Worm (Caenorhabditis elegans) whole organism, L1 larva: ENCODE data around the gene wip-1.
A peak's percentile ranks its signal among the peaks of the same experiment; 100 is the strongest.

ENCODE experiments used
- C04F5.9 ChIP-seq: sonication (generic microtip); optimal IDR thresholded peaks from 2 replicates; lab custom pipeline; 2016; ENCODE audit warnings: missing genetic modification characterization, missing compliant biosample characterization
- F16B12.6 ChIP-seq: fragments of 150-350 bp; optimal IDR thresholded peaks from 2 replicates; lab custom pipeline; 2014; ENCODE audit warnings: missing biosample characterization, missing genetic modification characterization
- Y116A8C.19 ChIP-seq: sonication (generic microtip); optimal IDR thresholded peaks from 2 replicates; lab custom pipeline; 2016; ENCODE audit warnings: missing compliant biosample characterization, missing genetic modification characterization, borderline replicate concordance
- alr-1 ChIP-seq: fragments of 200-800 bp; sonication (Bioruptor generic); optimal IDR thresholded peaks from 2 replicates; lab custom pipeline; 2018; ENCODE audit warnings: borderline replicate concordance, mild to moderate bottlenecking, missing genetic modification characterization, missing compliant biosample characterization
- blmp-1 ChIP-seq: fragments of 150-350 bp; optimal IDR thresholded peaks from 2 replicates; lab custom pipeline; 2014; ENCODE audit warnings: missing biosample characterization, missing genetic modification characterization
- ceh-90 ChIP-seq: sonication (generic microtip); optimal IDR thresholded peaks from 2 replicates; lab custom pipeline; 2016; ENCODE audit warnings: missing genetic modification characterization, missing compliant biosample characterization
- ces-1 ChIP-seq: fragments of 150-350 bp; optimal IDR thresholded peaks from 2 replicates; lab custom pipeline; 2014; ENCODE audit warnings: missing biosample characterization, missing genetic modification reagents, missing genetic modification characterization
- efl-1 ChIP-seq, 4 experiments: fragments of 150-350 bp; optimal IDR thresholded peaks in 3 of 4; peaks in 1 of 4; 1 replicate in 1 of 4; 2 replicates in 3 of 4; lab custom pipeline; 2014; ENCODE audit warnings: missing biosample characterization in 2 of 4, missing genetic modification characterization in 2 of 4, missing genetic modification reagents in 2 of 4
- efl-3 ChIP-seq: fragments of 200-800 bp; sonication (Bioruptor generic); optimal IDR thresholded peaks from 2 replicates; lab custom pipeline; 2018; ENCODE audit warnings: mild to moderate bottlenecking, missing genetic modification characterization, missing compliant biosample characterization
- egl-13 ChIP-seq: sonication (generic microtip); optimal IDR thresholded peaks from 2 replicates; lab custom pipeline; 2016; ENCODE audit warnings: missing genotype, missing genetic modification reagents, missing genetic modification characterization, missing compliant biosample characterization
- egl-27 ChIP-seq, 2 experiments: fragments of 150-350 bp in 1 of 2; sonication (generic microtip); optimal IDR thresholded peaks; 3 replicates each; lab custom pipeline; 2017 to 2018; ENCODE audit warnings: missing biosample characterization in 2 of 2, missing genetic modification characterization in 2 of 2, missing genetic modification reagents in 2 of 2
- fkh-10 ChIP-seq: sonication (generic microtip); optimal IDR thresholded peaks from 2 replicates; lab custom pipeline; 2017; ENCODE audit warnings: missing biosample characterization, missing genetic modification reagents, missing genetic modification characterization
- fkh-8 ChIP-seq: sonication (generic microtip); optimal IDR thresholded peaks from 2 replicates; lab custom pipeline; 2016; ENCODE audit warnings: mild to moderate bottlenecking, missing genetic modification characterization, missing compliant biosample characterization
- fos-1 ChIP-seq: fragments of 150-350 bp; optimal IDR thresholded peaks from 2 replicates; lab custom pipeline; 2014; ENCODE audit warnings: missing biosample characterization, missing genetic modification characterization
- grh-1 ChIP-seq: fragments of 200-800 bp; sonication (Bioruptor generic); IDR thresholded peaks from 2 replicates; pipeline ENCODE4 v1.3.6; 2022; ENCODE audit warnings: missing genetic modification reagents, missing genetic modification characterization, missing compliant biosample characterization
- hlh-17 ChIP-seq: fragments of 200-800 bp; sonication (Bioruptor generic); optimal IDR thresholded peaks from 2 replicates; lab custom pipeline; 2018; ENCODE audit warnings: missing genetic modification characterization, mild to moderate bottlenecking, missing compliant biosample characterization, moderate library complexity, borderline replicate concordance
- hlh-4 ChIP-seq: sonication (generic microtip); optimal IDR thresholded peaks from 2 replicates; lab custom pipeline; 2016; ENCODE audit warnings: mild to moderate bottlenecking, missing genetic modification characterization, missing compliant biosample characterization
- lin-14 ChIP-seq: fragments of 200-800 bp; sonication (Bioruptor generic); optimal IDR thresholded peaks from 2 replicates; lab custom pipeline; 2018; ENCODE audit warnings: mild to moderate bottlenecking, missing genetic modification characterization, moderate library complexity, missing compliant biosample characterization
- lin-15B ChIP-seq: fragments of 150-350 bp; sonication (generic microtip); optimal IDR thresholded peaks from 3 replicates; lab custom pipeline; 2014; ENCODE audit warnings: missing biosample characterization, missing genetic modification characterization
- lir-3 ChIP-seq: sonication (generic microtip); optimal IDR thresholded peaks from 2 replicates; lab custom pipeline; 2016; ENCODE audit warnings: mild to moderate bottlenecking, missing genetic modification characterization, moderate library complexity, missing compliant biosample characterization; ENCODE audit not compliant: poor library complexity
- lsy-2 ChIP-seq, 2 experiments: fragments of 150-350 bp; optimal IDR thresholded peaks; 2 replicates each; lab custom pipeline; 2014; ENCODE audit warnings: missing biosample characterization in 2 of 2, missing genetic modification characterization in 2 of 2
- nhr-19 ChIP-seq: fragments of 200-800 bp; sonication (Bioruptor generic); conservative IDR thresholded peaks from 2 replicates; pipeline ENCODE4 v1.3.6; 2022; ENCODE audit warnings: missing genetic modification characterization, missing compliant biosample characterization
- nhr-237 ChIP-seq: fragments of 150-350 bp; optimal IDR thresholded peaks from 2 replicates; lab custom pipeline; 2014; ENCODE audit warnings: missing biosample characterization, missing genetic modification characterization
- nhr-84 ChIP-seq: sonication (generic microtip); optimal IDR thresholded peaks from 2 replicates; lab custom pipeline; 2017; ENCODE audit warnings: missing biosample characterization, missing genetic modification characterization
- nhr-85 ChIP-seq: sonication (generic microtip); peaks from one replicate; lab custom pipeline; 2016; ENCODE audit warnings: missing genetic modification characterization, inconsistent platforms, missing compliant biosample characterization
- pag-3 ChIP-seq: sonication (generic microtip); optimal IDR thresholded peaks from 2 replicates; lab custom pipeline; 2017; ENCODE audit warnings: missing genetic modification characterization, mild to moderate bottlenecking, missing compliant biosample characterization, antibody characterized with exemption, borderline replicate concordance; ENCODE audit not compliant: insufficient read depth
- pqm-1 ChIP-seq: sonication (generic microtip); optimal IDR thresholded peaks from 3 replicates; lab custom pipeline; 2017; ENCODE audit warnings: missing biosample characterization, missing genetic modification characterization
- rnt-1 ChIP-seq: sonication (generic microtip); optimal IDR thresholded peaks from 2 replicates; lab custom pipeline; 2016; ENCODE audit warnings: mild to moderate bottlenecking, missing genetic modification characterization, moderate library complexity, missing compliant biosample characterization
- skn-1 ChIP-seq: fragments of 150-350 bp; optimal IDR thresholded peaks from 2 replicates; lab custom pipeline; 2014; ENCODE audit warnings: missing biosample characterization, missing genetic modification characterization
- unc-130 ChIP-seq: fragments of 150-350 bp; optimal IDR thresholded peaks from 2 replicates; lab custom pipeline; 2017; ENCODE audit warnings: missing biosample characterization, missing genetic modification characterization, inconsistent platforms
- unc-86 ChIP-seq: sonication (generic microtip); optimal IDR thresholded peaks from 2 replicates; lab custom pipeline; 2016; ENCODE audit warnings: missing genetic modification characterization, missing compliant biosample characterization
- ztf-4 ChIP-seq: fragments of 150-350 bp; optimal IDR thresholded peaks from 2 replicates; lab custom pipeline; 2014; ENCODE audit warnings: missing biosample characterization, missing genetic modification characterization

wip-1 gene

DNA sequence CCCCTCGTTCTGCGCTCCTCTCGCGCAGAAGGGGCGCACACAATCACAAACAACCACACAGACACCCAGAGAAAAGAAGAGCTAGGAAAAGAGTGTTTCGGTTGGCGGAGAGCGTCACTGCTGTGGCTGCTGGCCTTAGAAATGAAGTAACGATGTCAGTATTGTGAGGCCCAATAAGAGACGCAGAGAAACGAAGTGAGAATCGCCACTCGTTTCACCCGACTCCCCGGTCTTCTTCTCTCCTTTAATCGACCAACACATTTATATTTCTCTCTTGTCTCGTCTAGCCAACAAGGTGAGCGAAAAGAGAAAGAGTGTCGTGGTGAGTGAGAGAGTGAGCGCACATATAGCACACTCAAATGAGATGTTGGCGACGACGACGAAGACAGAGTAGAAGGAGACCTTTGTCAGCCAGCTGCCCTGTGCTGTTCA, 4.5 kb upstream of the wip-1 start (continued):
- no peak for TF ChIP-seq hlh-4 (tag; lab: Kevin White, UChicago)
- no peak for TF ChIP-seq hlh-17
- TF ChIP-seq blmp-1, result peak; percentile 88
- peak; percentile 84 for TF ChIP-seq nhr-19 (GFP tag; lab: Robert Waterston, UW)
- no peak for TF ChIP-seq ceh-90
- TF ChIP-seq nhr-85 (tag; lab: Kevin White, UChicago), result peak; percentile 84
- TF ChIP-seq rnt-1 (tag; lab: Kevin White, UChicago), result peak; percentile 71
- peak; percentile 74 for TF ChIP-seq nhr-237 (tag; lab: Kevin White, UChicago)
- peak; percentile 98 for TF ChIP-seq lin-14 (GFP tag; lab: Kevin White, UChicago)
- peak in 1 of 2 experiments; percentile 82 for TF ChIP-seq egl-27 (tag; optimal IDR thresholded peaks at IDR 0.05; lab: Kevin White, UChicago)
- peak; percentile 90 for TF ChIP-seq fkh-8 (tag; lab: Kevin White, UChicago)
- TF ChIP-seq unc-86 (tag; lab: Kevin White, UChicago), result peak; percentile 89
- TF ChIP-seq pqm-1 (tag; lab: Kevin White, UChicago), result no peak
- TF ChIP-seq pag-3, result no peak
- TF ChIP-seq C04F5.9 (tag; lab: Kevin White, UChicago), result peak; percentile 24
- peak; percentile 13 for TF ChIP-seq F16B12.6 (tag; lab: Kevin White, UChicago)
- peak; percentile 45 for TF ChIP-seq lin-15B (tag; lab: Kevin White, UChicago)
- no peak for TF ChIP-seq efl-3
- peak; percentile 88 for TF ChIP-seq fos-1 (tag; lab: Kevin White, UChicago)

DNA sequence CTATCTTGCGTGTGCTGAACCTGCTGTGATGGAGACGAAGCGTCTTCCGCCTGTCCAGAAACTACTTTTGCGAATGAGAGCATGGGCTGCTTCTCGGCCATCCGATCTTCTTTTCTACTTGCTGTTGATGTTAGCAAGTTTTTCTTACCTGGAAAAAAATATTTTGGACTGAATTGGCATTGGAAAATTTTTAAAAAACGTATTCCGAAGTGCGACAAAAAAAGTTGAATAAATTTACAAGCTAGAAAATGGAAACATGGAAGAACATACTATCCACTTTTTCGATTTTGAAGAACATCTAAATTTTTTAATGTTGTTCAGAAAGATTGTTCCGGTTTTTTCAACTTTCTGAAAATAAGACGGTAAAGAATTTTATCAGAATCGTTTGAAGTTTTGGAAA, 889 bp upstream of the wip-1 start, which contains the start of gene larp-1:
larp-1 (minus strand) TSS at position 101 of the 400 bp plus-strand sequence.
- TF ChIP-seq unc-130 (tag; lab: Kevin White, UChicago), result no peak
- TF ChIP-seq Y116A8C.19 (tag; lab: Kevin White, UChicago), result no peak
- no peak for TF ChIP-seq efl-1 (optimal IDR thresholded peaks at IDR 0.05; lab: Kevin White, UChicago)
- TF ChIP-seq efl-1 (GFP tag; optimal IDR thresholded peaks at IDR 0.05 in 1 of 2; lab: Kevin White, UChicago), result no peak
- no peak for TF ChIP-seq grh-1 (GFP tag; lab: Robert Waterston, UW)
- TF ChIP-seq, all 84 proteins: peak for 0

DNA sequence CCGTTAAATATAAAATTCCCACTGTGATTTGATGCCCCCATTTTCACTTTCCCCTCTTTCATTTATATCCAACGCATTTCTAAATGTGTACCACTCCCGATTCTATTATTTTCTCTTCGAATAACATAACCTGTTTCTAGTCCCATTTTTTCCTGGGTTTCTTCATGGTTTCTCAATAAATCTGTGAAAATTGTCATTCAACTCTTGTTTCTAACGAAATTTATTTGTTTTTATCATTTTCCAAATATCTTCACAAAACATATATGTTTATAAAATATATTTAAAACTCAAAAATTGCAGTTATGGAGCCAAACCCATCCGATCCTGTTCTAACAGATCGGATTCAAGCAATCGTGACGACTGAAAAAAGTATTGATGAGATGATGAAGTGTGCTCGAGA, 2.5 kb downstream of the wip-1 start, which contains the start of gene mdt-11:
mdt-11 (plus strand) TSS at position 301 of the 400 bp plus-strand sequence.
- TF ChIP-seq ces-1 (no peak), lir-3 (tag; lab: Kevin White, UChicago) (no peak), fkh-10 (no peak), fos-1 (tag; lab: Kevin White, UChicago) (no peak)

DNA sequence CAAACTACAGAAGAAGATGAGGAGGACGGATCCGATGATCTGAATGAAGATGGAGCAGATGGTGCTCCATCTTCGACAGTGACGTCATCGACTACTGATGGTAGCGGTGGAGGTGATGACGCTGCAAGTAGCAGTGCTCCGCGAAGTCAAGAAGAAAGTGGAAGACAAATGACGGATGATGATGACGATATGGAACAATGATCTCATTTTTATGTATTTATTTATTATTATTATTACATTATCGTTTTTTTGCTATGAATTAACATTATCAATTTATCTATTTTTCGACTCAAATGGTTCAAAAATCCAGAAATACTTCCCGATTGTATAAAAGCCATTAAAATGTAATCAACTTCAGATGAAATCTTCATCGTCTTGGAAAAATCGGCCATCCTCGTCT, 3.2 kb downstream of the wip-1 start, which contains the start of gene R144.3:
R144.3 (plus strand) TSS at position 301 of the 400 bp plus-strand sequence.
- TF ChIP-seq egl-13 (no peak), C04F5.9 (tag; lab: Kevin White, UChicago) (no peak), pqm-1 (tag; lab: Kevin White, UChicago) (no peak), skn-1 (tag; lab: Kevin White, UChicago) (no peak), F16B12.6 (tag; lab: Kevin White, UChicago) (no peak), ces-1 (no peak), nhr-84 (tag; lab: Kevin White, UChicago) (no peak), alr-1 (tag; lab: Kevin White, UChicago) (no peak), ztf-4 (tag; lab: Kevin White, UChicago) (no peak), lsy-2 (tag; optimal IDR thresholded peaks at IDR 0.05; lab: Kevin White, UChicago) (no peak)

DNA sequence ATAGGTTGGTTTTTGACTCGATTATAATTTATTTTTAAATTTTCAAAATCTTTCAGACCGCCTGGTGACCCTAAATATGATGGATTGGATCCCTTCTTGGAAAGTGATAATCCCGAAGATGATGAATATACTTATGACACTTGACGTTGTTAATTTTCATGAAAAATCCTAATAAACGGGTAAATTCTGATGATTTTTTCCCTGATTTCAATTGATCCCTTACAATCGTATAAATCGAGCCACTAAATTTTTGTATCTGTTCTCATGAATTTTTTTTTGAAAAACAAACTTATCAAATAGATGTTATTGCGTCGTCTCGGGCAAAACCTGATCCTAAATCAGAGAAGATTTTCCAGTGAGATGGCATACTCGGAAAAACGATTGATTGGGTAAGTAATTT, 4.5 kb downstream of the wip-1 start, which contains the start of gene R144.13:
R144.13 (plus strand) TSS at position 301 of the 400 bp plus-strand sequence.
- TF ChIP-seq efl-1 (optimal IDR thresholded peaks at IDR 0.05; lab: Kevin White, UChicago) (no peak), efl-1 (GFP tag; optimal IDR thresholded peaks at IDR 0.05 in 1 of 2; lab: Kevin White, UChicago) (peak in 1 of 2 experiments; percentile 68), alr-1 (tag; lab: Kevin White, UChicago) (no peak)
